Fruit fly (Drosophila melanogaster) whole organism, embryonic: ENCODE data around the gene CG34278.

Experiments used
- CG10267 ChIP-seq: fragments of 200-800 bp; sonication (Bioruptor generic); optimal IDR thresholded peaks from 2 replicates; lab custom pipeline; 2018; ENCODE audit warnings: missing biosample characterization, mild to moderate bottlenecking, missing genetic modification characterization, moderate library complexity
- CG11085 ChIP-seq: fragments of 200-800 bp; sonication (Bioruptor generic); IDR thresholded peaks from 2 replicates; pipeline ENCODE4 v1.3.6; 2022; ENCODE audit warnings: missing biosample characterization, missing genetic modification characterization
- CG11093 ChIP-seq: fragments of 200-800 bp; sonication (Bioruptor generic); IDR thresholded peaks from 3 replicates; pipeline ENCODE4 v1.3.6; 2022; ENCODE audit warnings: missing biosample characterization, missing genetic modification characterization
- CG11247 ChIP-seq: fragments of 200-800 bp; sonication (Bioruptor generic); IDR thresholded peaks from 2 replicates; pipeline ENCODE4 v1.3.6; 2022; ENCODE audit warnings: missing biosample characterization, missing genetic modification characterization
- CG12299 ChIP-seq: fragments of 200-800 bp; sonication (Bioruptor generic); optimal IDR thresholded peaks from 2 replicates; lab custom pipeline; 2018; ENCODE audit warnings: missing biosample characterization, mild to moderate bottlenecking, missing genetic modification characterization
- CG17361 ChIP-seq: fragments of 200-800 bp; sonication (Bioruptor generic); IDR thresholded peaks from 3 replicates; pipeline ENCODE4 v1.3.6; 2022; ENCODE audit warnings: missing biosample characterization, missing genetic modification characterization
- CG18476 ChIP-seq: fragments of 200-800 bp; sonication (Bioruptor generic); optimal IDR thresholded peaks from 2 replicates; lab custom pipeline; 2016; ENCODE audit warnings: missing biosample characterization, mild to moderate bottlenecking, missing genetic modification characterization
- CG30020 ChIP-seq: fragments of 200-800 bp; optimal IDR thresholded peaks from 2 replicates; lab custom pipeline; 2019; ENCODE audit warnings: missing biosample characterization, mild to moderate bottlenecking, missing genetic modification characterization, moderate library complexity
- CG3281 ChIP-seq: fragments of 200-800 bp; sonication (Bioruptor generic); optimal IDR thresholded peaks from 3 replicates; lab custom pipeline; 2017; ENCODE audit warnings: missing biosample characterization, mild to moderate bottlenecking, missing genetic modification characterization
- CG34224 ChIP-seq: fragments of 200-800 bp; sonication (Bioruptor generic); IDR thresholded peaks from 3 replicates; pipeline ENCODE4 v1.3.6; 2022; ENCODE audit warnings: missing biosample characterization, missing genetic modification characterization; ENCODE audit not compliant: partially characterized antibody
- CG3838 ChIP-seq: fragments of 200-800 bp; sonication (Bioruptor generic); optimal IDR thresholded peaks from 3 replicates; lab custom pipeline; 2016; ENCODE audit warnings: missing biosample characterization, missing genetic modification characterization
- CG3995 ChIP-seq: fragments of 200-800 bp; sonication (Bioruptor generic); optimal IDR thresholded peaks from 3 replicates; lab custom pipeline; 2016; ENCODE audit warnings: missing biosample characterization, missing genetic modification characterization
- CG42726 ChIP-seq: fragments of 200-800 bp; sonication (Bioruptor generic); IDR thresholded peaks from 2 replicates; pipeline ENCODE4 v1.3.6; 2022; ENCODE audit warnings: missing biosample characterization, missing genetic modification characterization; ENCODE audit not compliant: partially characterized antibody
- CG4424 ChIP-seq: fragments of 200-800 bp; sonication (Bioruptor generic); optimal IDR thresholded peaks from 3 replicates; lab custom pipeline; 2016; ENCODE audit warnings: missing biosample characterization, missing genetic modification characterization
- CG5245 ChIP-seq: fragments of 200-800 bp; sonication (Bioruptor generic); optimal IDR thresholded peaks from 3 replicates; lab custom pipeline; 2016; ENCODE audit warnings: missing biosample characterization, missing genetic modification characterization
- CG5953 ChIP-seq: fragments of 200-800 bp; sonication (Bioruptor generic); IDR thresholded peaks from 2 replicates; pipeline ENCODE4 v1.3.6; 2022; ENCODE audit warnings: missing biosample characterization, missing genetic modification characterization
- CG6654 ChIP-seq: fragments of 200-800 bp; sonication (Bioruptor generic); optimal IDR thresholded peaks from 2 replicates; lab custom pipeline; 2017; ENCODE audit warnings: missing biosample characterization, mild to moderate bottlenecking, missing genetic modification characterization
- CG7786 ChIP-seq: fragments of 200-800 bp; sonication (Bioruptor generic); optimal IDR thresholded peaks from 2 replicates; lab custom pipeline; 2016; ENCODE audit warnings: missing biosample characterization, missing genetic modification characterization
- CG8089 ChIP-seq: fragments of 200-800 bp; sonication (Bioruptor generic); optimal IDR thresholded peaks from 3 replicates; lab custom pipeline; 2016; ENCODE audit warnings: missing biosample characterization, missing genetic modification characterization
- CG9797 ChIP-seq: fragments of 200-800 bp; sonication (Bioruptor generic); optimal IDR thresholded peaks from 3 replicates; lab custom pipeline; 2018; ENCODE audit warnings: missing biosample characterization, mild to moderate bottlenecking, missing genetic modification characterization
- CHES-1-like ChIP-seq: fragments of 200-800 bp; sonication (Bioruptor generic); optimal IDR thresholded peaks from 2 replicates; lab custom pipeline; 2016; ENCODE audit warnings: missing biosample characterization, missing genetic modification characterization
- CTCF ChIP-seq: fragments of 200-800 bp; sonication (Bioruptor generic); optimal IDR thresholded peaks from 2 replicates; lab custom pipeline; 2017; ENCODE audit warnings: missing biosample characterization, mild to moderate bottlenecking, missing genetic modification characterization, moderate library complexity
- CkIIα-i1 ChIP-seq: fragments of 200-800 bp; sonication (Bioruptor generic); IDR thresholded peaks from 2 replicates; pipeline ENCODE4 v1.3.6; 2022; ENCODE audit warnings: missing biosample characterization, missing genetic modification characterization
- Fer1 ChIP-seq: fragments of 200-800 bp; sonication (Bioruptor generic); optimal IDR thresholded peaks from 2 replicates; lab custom pipeline; 2017; ENCODE audit warnings: missing biosample characterization, mild to moderate bottlenecking, missing genetic modification characterization
- HHEX ChIP-seq: fragments of 200-800 bp; sonication (Bioruptor generic); optimal IDR thresholded peaks from 3 replicates; lab custom pipeline; 2017; ENCODE audit warnings: missing biosample characterization, mild to moderate bottlenecking, missing genetic modification characterization, missing genetic modification reagents
- HLH54F ChIP-seq: fragments of 200-800 bp; sonication (Bioruptor generic); optimal IDR thresholded peaks from 3 replicates; lab custom pipeline; 2016; ENCODE audit warnings: missing biosample characterization, missing genetic modification characterization
- Lhr ChIP-seq: fragments of 200-800 bp; sonication (Bioruptor generic); optimal IDR thresholded peaks from 3 replicates; lab custom pipeline; 2017; ENCODE audit warnings: mild to moderate bottlenecking, missing biosample characterization, missing genetic modification reagents, missing genetic modification characterization
- Myb ChIP-seq: fragments of 200-800 bp; sonication (Bioruptor generic); optimal IDR thresholded peaks from 2 replicates; lab custom pipeline; 2016; ENCODE audit warnings: missing biosample characterization, missing genetic modification characterization
- Neu2 ChIP-seq: fragments of 200-800 bp; sonication (Bioruptor generic); optimal IDR thresholded peaks from 3 replicates; lab custom pipeline; 2016; ENCODE audit warnings: missing biosample characterization, missing genetic modification characterization, borderline replicate concordance
- Ptx1 ChIP-seq: fragments of 200-800 bp; sonication (Bioruptor generic); IDR thresholded peaks from 2 replicates; pipeline ENCODE4 v1.3.6; 2022; ENCODE audit warnings: missing biosample characterization, missing genetic modification characterization
- Side ChIP-seq: fragments of 200-800 bp; sonication (Bioruptor generic); optimal IDR thresholded peaks from 2 replicates; lab custom pipeline; 2016; ENCODE audit warnings: missing biosample characterization, missing genetic modification characterization
- Six4 ChIP-seq: fragments of 200-800 bp; sonication (Bioruptor generic); optimal IDR thresholded peaks from 2 replicates; lab custom pipeline; 2016; ENCODE audit warnings: missing biosample characterization, missing genetic modification characterization
- Spps ChIP-seq: fragments of 200-800 bp; sonication (Bioruptor generic); optimal IDR thresholded peaks from 2 replicates; lab custom pipeline; 2018; ENCODE audit warnings: missing biosample characterization, mild to moderate bottlenecking, missing genetic modification characterization
- Xbp1 ChIP-seq: fragments of 200-800 bp; sonication (Bioruptor generic); optimal IDR thresholded peaks from 3 replicates; lab custom pipeline; 2016; ENCODE audit warnings: missing biosample characterization, mild to moderate bottlenecking, missing genetic modification characterization
- bowl ChIP-seq: fragments of 200-800 bp; sonication (Bioruptor generic); IDR thresholded peaks from 2 replicates; pipeline ENCODE4 v1.3.6; 2022; ENCODE audit warnings: missing biosample characterization, missing genetic modification characterization
- chn ChIP-seq: fragments of 200-800 bp; sonication (Bioruptor generic); optimal IDR thresholded peaks from 2 replicates; lab custom pipeline; 2016; ENCODE audit warnings: missing biosample characterization, missing genetic modification characterization
- cwo ChIP-seq: fragments of 200-800 bp; sonication (Bioruptor generic); optimal IDR thresholded peaks from 3 replicates; lab custom pipeline; 2017; ENCODE audit warnings: missing biosample characterization, missing genetic modification characterization, mild to moderate bottlenecking, moderate library complexity, missing genetic modification reagents
- da ChIP-seq: fragments of 200-800 bp; sonication (Bioruptor generic); optimal IDR thresholded peaks from 2 replicates; lab custom pipeline; 2016; ENCODE audit warnings: missing biosample characterization, missing genetic modification characterization
- dimm ChIP-seq: fragments of 200-800 bp; sonication (Bioruptor generic); IDR thresholded peaks from 2 replicates; pipeline ENCODE4 v1.3.6; 2022; ENCODE audit warnings: missing biosample characterization, missing genetic modification characterization
- dysf ChIP-seq: fragments of 200-800 bp; sonication (Bioruptor generic); IDR thresholded peaks from 3 replicates; pipeline ENCODE4 v1.3.6; 2022; ENCODE audit warnings: missing biosample characterization, missing genetic modification characterization
- knrl ChIP-seq: fragments of 200-800 bp; sonication (Bioruptor generic); IDR thresholded peaks from 3 replicates; pipeline ENCODE4 v1.3.6; 2022; ENCODE audit warnings: missing biosample characterization, missing genetic modification characterization; ENCODE audit not compliant: partially characterized antibody
- mam ChIP-seq: fragments of 200-800 bp; sonication (Bioruptor generic); optimal IDR thresholded peaks from 3 replicates; lab custom pipeline; 2016; ENCODE audit warnings: missing biosample characterization, missing genetic modification characterization
- sc ChIP-seq, 3 experiments: fragments of >200 bp in 2 of 3; fragments of 200-800 bp in 1 of 3; sonication (Bioruptor generic) in 1 of 3; optimal IDR thresholded peaks; 2 replicates in 2 of 3; 3 replicates in 1 of 3; lab custom pipeline; 2017; ENCODE audit warnings: mild to moderate bottlenecking in 1 of 3, missing biosample characterization in 1 of 3, missing genetic modification characterization in 1 of 3, missing genetic modification reagents in 1 of 3
- slbo ChIP-seq: fragments of 200-800 bp; sonication (Bioruptor generic); IDR thresholded peaks from 2 replicates; pipeline ENCODE4 v1.3.6; 2022; ENCODE audit warnings: missing biosample characterization, missing genetic modification characterization
- sob ChIP-seq: fragments of 200-800 bp; sonication (Bioruptor generic); IDR thresholded peaks from 2 replicates; pipeline ENCODE4 v1.3.6; 2022; ENCODE audit warnings: missing biosample characterization, missing genetic modification characterization
- stc ChIP-seq: fragments of 200-800 bp; sonication (Bioruptor generic); IDR thresholded peaks from 2 replicates; pipeline ENCODE4 v1.3.6; 2022; ENCODE audit warnings: missing biosample characterization, missing genetic modification characterization
- tup ChIP-seq: fragments of 200-800 bp; sonication (Bioruptor generic); optimal IDR thresholded peaks from 2 replicates; lab custom pipeline; 2016; ENCODE audit warnings: missing biosample characterization, mild to moderate bottlenecking, missing genetic modification characterization, moderate library complexity
- vvl ChIP-seq: fragments of 200-800 bp; sonication (Bioruptor generic); IDR thresholded peaks from 2 replicates; pipeline ENCODE4 v1.3.6; 2022; ENCODE audit warnings: missing biosample characterization, missing genetic modification characterization
- wor ChIP-seq: fragments of 200-800 bp; sonication (Bioruptor generic); IDR thresholded peaks from 2 replicates; pipeline ENCODE4 v1.3.6; 2022; ENCODE audit warnings: missing biosample characterization, missing genetic modification characterization
- zf30C ChIP-seq: fragments of 200-800 bp; sonication (Bioruptor generic); optimal IDR thresholded peaks from 3 replicates; lab custom pipeline; 2018; ENCODE audit warnings: missing biosample characterization, mild to moderate bottlenecking, missing genetic modification characterization

The CG34278 gene

dm6 chr3R:17080666-17081358 lies 39.5 kb upstream of the CG34278 start (continued):
- TF ChIP-seq CG3838 (peak; percentile 90), mam (peak; percentile 88), CG5245 (peak; percentile 91), CG42726 (GFP tag; lab: Robert Waterston, UW) (no peak), tup (peak; percentile 86), Six4 (GFP tag; lab: Kevin White, UChicago) (peak; percentile 94), CG7786 (peak; percentile 88), sc (optimal IDR thresholded peaks at IDR 0.05; lab: Kevin White, UChicago) (no peak), sc (GFP tag; optimal IDR thresholded peaks at IDR 0.05; lab: Kevin White, UChicago) (peak; percentile 94), CG6654 (GFP tag; lab: Kevin White, UChicago) (peak; percentile 85), CG34224 (GFP tag; lab: Robert Waterston, UW) (no peak; the same call in 2 of the 3 replicates), stc (GFP tag; lab: Robert Waterston, UW) (peak; percentile 94), Spps (tag; lab: Kevin White, UChicago) (peak; percentile 94), CG30020 (tag; lab: Kevin White, UChicago) (peak; percentile 77), CG12299 (tag; lab: Kevin White, UChicago) (peak; percentile 96), cwo (peak; percentile 93), wor (GFP tag; lab: Robert Waterston, UW) (peak; percentile 92), Xbp1 (GFP tag; lab: Kevin White, UChicago) (peak; percentile 95), vvl (GFP tag; lab: Robert Waterston, UW) (peak; percentile 96), chn (GFP tag; lab: Kevin White, UChicago) (peak; percentile 92), CG18476 (peak; percentile 94), CG3995 (GFP tag; lab: Kevin White, UChicago) (peak; percentile 47), CG11247 (peak; percentile 90), CG5953 (GFP tag; lab: Robert Waterston, UW) (peak; percentile 92), CG17361 (GFP tag; lab: Robert Waterston, UW) (peak; percentile 96), dysf (GFP tag; lab: Robert Waterston, UW) (peak; percentile 95), CG3281 (GFP tag; lab: Kevin White, UChicago) (peak; percentile 95), Fer1 (GFP tag; lab: Kevin White, UChicago) (peak; percentile 97), CkIIα-i1 (GFP tag; lab: Robert Waterston, UW) (peak; percentile 63; the same call in 1 of the 2 replicates), Lhr (GFP tag; lab: Kevin White, UChicago) (peak; percentile 90), zf30C (GFP tag; lab: Kevin White, UChicago) (no peak), HLH54F (GFP tag; lab: Kevin White, UChicago) (peak; percentile 86), Ptx1 (GFP tag; lab: Robert Waterston, UW) (peak; percentile 96), CG9797 (GFP tag; lab: Kevin White, UChicago) (no peak), CG11093 (GFP tag; lab: Robert Waterston, UW) (peak; percentile 88), CG10267 (tag; lab: Kevin White, UChicago) (peak; percentile 90), CTCF (GFP tag; lab: Kevin White, UChicago) (peak; percentile 71), Myb (GFP tag; lab: Kevin White, UChicago) (peak; percentile 25), CHES-1-like (GFP tag; lab: Kevin White, UChicago) (peak; percentile 79), CG11085 (peak; percentile 69), Neu2 (GFP tag; lab: Kevin White, UChicago) (no peak), knrl (GFP tag; lab: Robert Waterston, UW) (no peak), HHEX (GFP tag; lab: Kevin White, UChicago) (peak; percentile 94), CG8089 (GFP tag; lab: Kevin White, UChicago) (peak; percentile 83), Side (GFP tag; lab: Kevin White, UChicago) (peak; percentile 82), sob (GFP tag; lab: Robert Waterston, UW) (peak; percentile 91), da (GFP tag; lab: Kevin White, UChicago) (peak; percentile 81), bowl (GFP tag; lab: Robert Waterston, UW) (peak; percentile 75; the same call in 1 of the 2 replicates), dimm (0 out of 2 replicates have a peak, but pooled peaks have one; percentile 72), CG4424 (GFP tag; lab: Kevin White, UChicago) (peak; percentile 96), slbo (GFP tag; lab: Robert Waterston, UW) (peak; percentile 93)
